Fruit fly (Drosophila melanogaster): ENCODE measurements around the gene Cyp4d20.

- TF ChIP-seq psq (optimal IDR thresholded peaks at IDR 0.05) (no peak), usp (GFP tag; optimal IDR thresholded peaks at IDR 0.05) (no peak), pan (optimal IDR thresholded peaks at IDR 0.05) (no peak), CG8478 (optimal IDR thresholded peaks at IDR 0.05) (no peak), Dll (optimal IDR thresholded peaks at IDR 0.05) (no peak)
These were observed 3.2 kb upstream of the Cyp4d20 start for dm6 chr3L:2481470-2481869.

Data from whole organism.